Worm (Caenorhabditis elegans) whole organism, L2 larva: ENCODE measurements around the gene ser-1.

Experiments
- Y55F3AM.14 ChIP-seq: fragments of 200-800 bp; sonication (Bioruptor generic); optimal IDR thresholded peaks from 2 replicates; lab custom pipeline; 2018; ENCODE audit warnings: mild to moderate bottlenecking, missing genetic modification characterization, missing compliant biosample characterization
- ZK546.5 ChIP-seq: sonication (generic microtip); optimal IDR thresholded peaks from 2 replicates; lab custom pipeline; 2017; ENCODE audit warnings: missing biosample characterization, missing genetic modification characterization
- blmp-1 ChIP-seq: sonication (generic microtip); optimal IDR thresholded peaks from 2 replicates; lab custom pipeline; 2017; ENCODE audit warnings: missing genetic modification characterization, mild to moderate bottlenecking, missing compliant biosample characterization, antibody characterized with exemption, moderate library complexity; ENCODE audit not compliant: insufficient read depth
- crh-2 ChIP-seq: sonication (generic microtip); optimal IDR thresholded peaks from 2 replicates; lab custom pipeline; 2017; ENCODE audit warnings: missing biosample characterization, missing genetic modification characterization
- elt-1 ChIP-seq: fragments of 150-350 bp; optimal IDR thresholded peaks from 2 replicates; lab custom pipeline; 2014; ENCODE audit warnings: missing biosample characterization, missing genetic modification characterization
- elt-3 ChIP-seq: sonication (generic microtip); optimal IDR thresholded peaks from 2 replicates; lab custom pipeline; 2017; ENCODE audit warnings: missing biosample characterization, missing genetic modification characterization
- nhr-10 ChIP-seq: sonication (generic microtip); optimal IDR thresholded peaks from 2 replicates; lab custom pipeline; 2017; ENCODE audit warnings: missing biosample characterization, missing genetic modification characterization
- nhr-129 ChIP-seq: fragments of 150-350 bp; optimal IDR thresholded peaks from 2 replicates; lab custom pipeline; 2014; ENCODE audit warnings: missing biosample characterization, missing genetic modification characterization
- nhr-77 ChIP-seq: fragments of 150-350 bp; optimal IDR thresholded peaks from 2 replicates; lab custom pipeline; 2014; ENCODE audit warnings: missing biosample characterization, missing genetic modification characterization
- peb-1 ChIP-seq: fragments of 150-350 bp; optimal IDR thresholded peaks from 2 replicates; lab custom pipeline; 2014; ENCODE audit warnings: missing biosample characterization, missing genetic modification characterization
- sma-3 ChIP-seq: sonication (generic microtip); optimal IDR thresholded peaks from 2 replicates; lab custom pipeline; 2016; ENCODE audit warnings: missing genetic modification reagents, missing genetic modification characterization, missing compliant biosample characterization
- unc-39 ChIP-seq: fragments of 150-350 bp; optimal IDR thresholded peaks from 2 replicates; lab custom pipeline; 2014; ENCODE audit warnings: missing biosample characterization, missing genetic modification characterization

Gene ser-1

ce11 chrX:16634708-16635107 lies 55.2 kb downstream of the ser-1 start (continued):
- TF ChIP-seq unc-39 (no peak), elt-3 (no peak), ZK546.5 (tag; lab: Kevin White, UChicago) (no peak), nhr-129 (tag; lab: Kevin White, UChicago) (peak; percentile 92), nhr-10 (tag; lab: Kevin White, UChicago) (no peak), peb-1 (tag; lab: Kevin White, UChicago) (no peak), nhr-77 (tag; lab: Kevin White, UChicago) (no peak), blmp-1 (tag; lab: Kevin White, UChicago) (peak; percentile 13), elt-1 (tag; lab: Kevin White, UChicago) (no peak), Y55F3AM.14 (GFP tag; lab: Kevin White, UChicago) (peak; percentile 52), crh-2 (tag; lab: Kevin White, UChicago) (peak; percentile 91), sma-3 (peak; percentile 79)
